Fruit fly (Drosophila melanogaster): Measurements from ENCODE around the gene CG31097.

The CG31097 gene

DNA sequence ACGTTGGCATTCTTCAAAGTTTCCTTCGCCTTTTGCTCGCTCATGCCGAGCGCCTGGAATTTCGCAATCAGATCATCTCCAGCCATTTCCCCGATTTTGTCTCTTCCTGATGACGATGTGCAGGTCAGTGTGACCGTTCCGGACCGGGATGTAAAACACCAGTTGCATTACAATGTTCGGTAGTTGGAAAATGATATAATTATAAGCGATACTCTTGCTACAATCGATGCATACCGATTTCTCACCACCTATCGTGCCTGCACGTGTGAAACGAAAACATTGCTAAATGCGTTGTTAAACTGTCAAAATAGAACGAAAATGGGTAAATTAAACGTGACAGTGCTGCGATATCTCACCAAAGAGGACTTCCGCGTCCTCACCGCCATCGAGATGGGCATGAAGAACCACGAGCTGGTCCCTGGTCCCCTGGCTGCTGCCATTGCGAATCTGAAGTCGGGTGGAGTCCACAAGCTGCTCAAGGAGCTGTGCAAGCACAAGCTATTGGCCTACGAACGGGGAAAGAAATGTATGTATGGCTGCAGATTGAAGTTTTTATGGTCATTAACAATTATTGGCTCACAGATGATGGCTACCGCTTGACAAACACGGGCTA is 31.9 kb downstream of the CG31097 start, which contains the start of the genes GlnRS and RIOK2 (continued):
- TF ChIP-seq Side (GFP tag; optimal IDR thresholded peaks at IDR 0.05) (peak; percentile 34), NfI (GFP tag; optimal IDR thresholded peaks at IDR 0.05) (no peak), CG2199 (GFP tag; IDR thresholded peaks at IDR 0.05) (no peak), Sox100B (GFP tag; optimal IDR thresholded peaks at IDR 0.05) (no peak), CG32532 (GFP tag; IDR thresholded peaks at IDR 0.05) (no peak), Ptx1 (GFP tag; IDR thresholded peaks at IDR 0.05) (no peak), CG18764 (GFP tag; optimal IDR thresholded peaks at IDR 0.05) (no peak), CG33213 (GFP tag; optimal IDR thresholded peaks at IDR 0.05) (peak; percentile 54), pfk (GFP tag; optimal IDR thresholded peaks at IDR 0.05) (no peak), ab (GFP tag; optimal IDR thresholded peaks at IDR 0.05) (no peak), CG30020 (tag; optimal IDR thresholded peaks at IDR 0.05) (peak; percentile 94), Mes4 (GFP tag; optimal IDR thresholded peaks at IDR 0.05) (no peak), CG1024 (GFP tag; IDR thresholded peaks at IDR 0.05) (peak; percentile 88), Dip3 (GFP tag; optimal IDR thresholded peaks at IDR 0.05) (no peak), schlank (tag; optimal IDR thresholded peaks at IDR 0.05) (no peak), eyg (GFP tag; optimal IDR thresholded peaks at IDR 0.05) (no peak), Lpt (GFP tag; optimal IDR thresholded peaks at IDR 0.05) (no peak), Hr51 (GFP tag; optimal IDR thresholded peaks at IDR 0.05) (no peak), tgo (GFP tag; IDR thresholded peaks at IDR 0.05) (no peak), Spps (tag; optimal IDR thresholded peaks at IDR 0.05) (no peak), Asciz (GFP tag; optimal IDR thresholded peaks at IDR 0.05) (no peak), CG11398 (GFP tag; optimal IDR thresholded peaks at IDR 0.05) (no peak), CG12659 (GFP tag; optimal IDR thresholded peaks at IDR 0.05) (peak; percentile 64), Dad (GFP tag; optimal IDR thresholded peaks at IDR 0.05) (no peak), Eip74EF (GFP tag; optimal IDR thresholded peaks at IDR 0.05) (peak in 1 of 2 experiments; percentile 59), Opbp (GFP tag; IDR thresholded peaks at IDR 0.05; ENCODE audit: partially characterized antibody) (peak; percentile 97), hth (optimal IDR thresholded peaks at IDR 0.05) (no peak), CG1233 (GFP tag; optimal IDR thresholded peaks at IDR 0.05) (no peak), danr (GFP tag; IDR thresholded peaks at IDR 0.05) (no peak), pho (GFP tag; optimal IDR thresholded peaks at IDR 0.05) (peak; percentile 5), CG5953 (GFP tag; IDR thresholded peaks at IDR 0.05) (no peak), bbx (GFP tag; IDR thresholded peaks at IDR 0.05; ENCODE audit: partially characterized antibody) (peak; percentile 96), C15 (GFP tag; IDR thresholded peaks at IDR 0.05) (no peak), E2f2 (GFP tag; IDR thresholded peaks at IDR 0.05) (no peak), sc (optimal IDR thresholded peaks at IDR 0.05) (no peak), sc (GFP tag; optimal IDR thresholded peaks at IDR 0.05) (no peak), fru (optimal IDR thresholded peaks at IDR 0.05) (no peak), CG7372 (GFP tag; IDR thresholded peaks at IDR 0.05) (no peak), CG7987 (GFP tag; optimal IDR thresholded peaks at IDR 0.05) (peak; percentile 49), esg (GFP tag; conservative IDR thresholded peaks at IDR 0.05) (no peak), pan (optimal IDR thresholded peaks at IDR 0.05) (no peak), pan (GFP tag; optimal IDR thresholded peaks at IDR 0.05 in 1 of 2, IDR thresholded peaks at IDR 0.05 in 1 of 2) (no peak), sqz (GFP tag; optimal IDR thresholded peaks at IDR 0.05) (no peak), row (GFP tag; IDR thresholded peaks at IDR 0.05) (peak; percentile 74), jumu (GFP tag; optimal IDR thresholded peaks at IDR 0.05) (no peak), CG12299 (tag; optimal IDR thresholded peaks at IDR 0.05) (peak; percentile 14), dimm (GFP tag; IDR thresholded peaks at IDR 0.05) (no peak), CG15696 (tag; optimal IDR thresholded peaks at IDR 0.05) (no peak), B-H2 (GFP tag; optimal IDR thresholded peaks at IDR 0.05) (peak; percentile 53), fd102C (GFP tag; optimal IDR thresholded peaks at IDR 0.05) (no peak), fd64A (GFP tag; optimal IDR thresholded peaks at IDR 0.05) (no peak), CG30403 (GFP tag; optimal IDR thresholded peaks at IDR 0.05) (peak; percentile 6)
